Worm (Caenorhabditis elegans): ENCODE results near the gene K07F5.7.

DNA sequence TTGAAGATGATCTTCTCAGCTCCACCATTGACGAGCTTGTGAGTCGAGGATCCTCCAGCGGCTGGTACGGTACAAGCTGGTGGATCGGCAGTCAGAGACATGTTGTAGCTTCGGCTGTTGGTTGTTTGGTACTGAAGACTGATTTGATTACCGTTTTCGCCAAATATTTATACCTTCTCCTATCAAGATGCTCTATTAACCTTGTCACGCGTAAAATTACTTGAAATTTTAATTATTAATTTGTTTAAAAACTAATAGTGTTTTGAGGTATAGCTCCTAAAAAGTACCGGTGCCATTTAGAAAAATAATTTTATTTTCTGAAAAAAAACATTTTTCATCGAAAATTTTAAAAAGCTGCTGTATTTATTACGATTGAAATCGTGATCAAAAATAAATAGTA is 3.0 kb upstream of the K07F5.7 start, which contains the start of gene ssp-10:
- no peak for TF ChIP-seq nhr-77 (tag; optimal IDR thresholded peaks at IDR 0.05)
- TF ChIP-seq egl-27 (tag; optimal IDR thresholded peaks at IDR 0.05) = no peak
- no peak for TF ChIP-seq lin-11 (tag; optimal IDR thresholded peaks at IDR 0.05)
